Worm (Caenorhabditis elegans) whole organism, L2 larva: ENCODE data around the gene dpy-31.

Experiments
- ceh-16 ChIP-seq: fragments of 150-350 bp; optimal IDR thresholded peaks from 2 replicates; lab custom pipeline; 2014; ENCODE audit warnings: missing biosample characterization, missing genetic modification characterization
- crh-2 ChIP-seq: sonication (generic microtip); optimal IDR thresholded peaks from 2 replicates; lab custom pipeline; 2017; ENCODE audit warnings: missing biosample characterization, missing genetic modification characterization
- lsy-2 ChIP-seq, 2 experiments: fragments of 150-350 bp in 1 of 2; sonication (generic microtip) in 1 of 2; optimal IDR thresholded peaks; 2 replicates each; lab custom pipeline; 2014 to 2017; ENCODE audit warnings: missing biosample characterization in 2 of 2, missing genetic modification characterization in 2 of 2
- mdl-1 ChIP-seq, 2 experiments: fragments of 150-350 bp in 1 of 2; sonication (generic microtip) in 1 of 2; optimal IDR thresholded peaks; 2 replicates each; lab custom pipeline; 2017; ENCODE audit warnings: missing biosample characterization in 2 of 2, missing genetic modification characterization in 2 of 2
- nhr-12 ChIP-seq: fragments of 150-350 bp; optimal IDR thresholded peaks from 2 replicates; lab custom pipeline; 2014; ENCODE audit warnings: missing biosample characterization, missing genetic modification characterization
- nhr-237 ChIP-seq: fragments of 150-350 bp; optimal IDR thresholded peaks from 2 replicates; lab custom pipeline; 2014; ENCODE audit warnings: missing biosample characterization, missing genetic modification characterization
- unc-39 ChIP-seq: fragments of 150-350 bp; optimal IDR thresholded peaks from 2 replicates; lab custom pipeline; 2014; ENCODE audit warnings: missing biosample characterization, missing genetic modification characterization
- unc-62 ChIP-seq: fragments of 150-350 bp; optimal IDR thresholded peaks from 2 replicates; lab custom pipeline; 2014; ENCODE audit warnings: missing biosample characterization, missing genetic modification reagents, missing genetic modification characterization

ce11 chrIII:7185473-7185872 is 16.5 kb upstream of the dpy-31 start, which contains the start of gene F37C12.14:
- TF ChIP-seq unc-39 (tag; lab: Kevin White, UChicago) = no peak
- TF ChIP-seq nhr-237 (tag; lab: Kevin White, UChicago) = no peak
- no peak for TF ChIP-seq unc-62 (GFP tag; lab: Kevin White, UChicago)
- no peak for TF ChIP-seq mdl-1 (tag; optimal IDR thresholded peaks at IDR 0.05; lab: Kevin White, UChicago)
- no peak for TF ChIP-seq nhr-12
- TF ChIP-seq crh-2 (tag; lab: Kevin White, UChicago) = no peak
- no peak for TF ChIP-seq ceh-16 (tag; lab: Kevin White, UChicago)
- no peak for TF ChIP-seq lsy-2 (tag; optimal IDR thresholded peaks at IDR 0.05; lab: Kevin White, UChicago)
